Worm (Caenorhabditis elegans) whole organism, L1 larva: ENCODE measurements around the gene Y57A10B.7.

Experiments
- C16A3.4 ChIP-seq: fragments of 150-350 bp; optimal IDR thresholded peaks from 2 replicates; lab custom pipeline; 2014; ENCODE audit warnings: missing biosample characterization, missing genetic modification characterization
- C34B4.2 ChIP-seq: sonication (generic microtip); optimal IDR thresholded peaks from 2 replicates; lab custom pipeline; 2017; ENCODE audit warnings: mild to moderate bottlenecking, missing genetic modification characterization, missing compliant biosample characterization
- F16B12.6 ChIP-seq: fragments of 150-350 bp; optimal IDR thresholded peaks from 2 replicates; lab custom pipeline; 2014; ENCODE audit warnings: missing biosample characterization, missing genetic modification characterization
- Y116A8C.19 ChIP-seq: sonication (generic microtip); optimal IDR thresholded peaks from 2 replicates; lab custom pipeline; 2016; ENCODE audit warnings: missing compliant biosample characterization, missing genetic modification characterization, borderline replicate concordance
- aha-1 ChIP-seq: fragments of 150-350 bp; optimal IDR thresholded peaks from 2 replicates; lab custom pipeline; 2014; ENCODE audit warnings: missing biosample characterization, missing genetic modification characterization
- ama-1 ChIP-seq: fragments of 150-350 bp; optimal IDR thresholded peaks from 2 replicates; lab custom pipeline; 2014
- ceh-88 ChIP-seq: fragments of 200-800 bp; sonication (Bioruptor generic); IDR thresholded peaks from 2 replicates; pipeline ENCODE4 v1.3.6; 2022; ENCODE audit warnings: missing genetic modification characterization, missing compliant biosample characterization
- ceh-90 ChIP-seq: sonication (generic microtip); optimal IDR thresholded peaks from 2 replicates; lab custom pipeline; 2016; ENCODE audit warnings: missing genetic modification characterization, missing compliant biosample characterization
- ces-1 ChIP-seq: fragments of 150-350 bp; optimal IDR thresholded peaks from 2 replicates; lab custom pipeline; 2014; ENCODE audit warnings: missing biosample characterization, missing genetic modification reagents, missing genetic modification characterization
- dpl-1 ChIP-seq, 3 experiments: fragments of 150-350 bp in 2 of 3; sonication (generic microtip) in 1 of 3; optimal IDR thresholded peaks; 2 replicates each; lab custom pipeline; 2014 to 2017; ENCODE audit warnings: missing biosample characterization in 3 of 3, missing genetic modification characterization in 3 of 3, missing genetic modification reagents in 3 of 3
- efl-1 ChIP-seq, 4 experiments: fragments of 150-350 bp; optimal IDR thresholded peaks in 3 of 4; peaks in 1 of 4; 1 replicate in 1 of 4; 2 replicates in 3 of 4; lab custom pipeline; 2014; ENCODE audit warnings: missing biosample characterization in 2 of 4, missing genetic modification characterization in 2 of 4, missing genetic modification reagents in 2 of 4
- egl-13 ChIP-seq: sonication (generic microtip); optimal IDR thresholded peaks from 2 replicates; lab custom pipeline; 2016; ENCODE audit warnings: missing genotype, missing genetic modification reagents, missing genetic modification characterization, missing compliant biosample characterization
- egl-27 ChIP-seq, 2 experiments: fragments of 150-350 bp in 1 of 2; sonication (generic microtip); optimal IDR thresholded peaks; 3 replicates each; lab custom pipeline; 2017 to 2018; ENCODE audit warnings: missing biosample characterization in 2 of 2, missing genetic modification characterization in 2 of 2, missing genetic modification reagents in 2 of 2
- elt-2 ChIP-seq: sonication (generic microtip); optimal IDR thresholded peaks from 2 replicates; lab custom pipeline; 2016; ENCODE audit warnings: missing genetic modification characterization, mild to moderate bottlenecking, inconsistent platforms, missing compliant biosample characterization, missing genetic modification reagents
- fkh-10 ChIP-seq: sonication (generic microtip); optimal IDR thresholded peaks from 2 replicates; lab custom pipeline; 2017; ENCODE audit warnings: missing biosample characterization, missing genetic modification reagents, missing genetic modification characterization
- fkh-4 ChIP-seq: sonication (generic microtip); optimal IDR thresholded peaks from 2 replicates; lab custom pipeline; 2016; ENCODE audit warnings: missing compliant biosample characterization, missing genetic modification characterization, borderline replicate concordance
- fkh-8 ChIP-seq: sonication (generic microtip); optimal IDR thresholded peaks from 2 replicates; lab custom pipeline; 2016; ENCODE audit warnings: mild to moderate bottlenecking, missing genetic modification characterization, missing compliant biosample characterization
- fos-1 ChIP-seq: fragments of 150-350 bp; optimal IDR thresholded peaks from 2 replicates; lab custom pipeline; 2014; ENCODE audit warnings: missing biosample characterization, missing genetic modification characterization
- hlh-17 ChIP-seq: fragments of 200-800 bp; sonication (Bioruptor generic); optimal IDR thresholded peaks from 2 replicates; lab custom pipeline; 2018; ENCODE audit warnings: missing genetic modification characterization, mild to moderate bottlenecking, missing compliant biosample characterization, moderate library complexity, borderline replicate concordance
- hlh-4 ChIP-seq: sonication (generic microtip); optimal IDR thresholded peaks from 2 replicates; lab custom pipeline; 2016; ENCODE audit warnings: mild to moderate bottlenecking, missing genetic modification characterization, missing compliant biosample characterization
- lin-14 ChIP-seq: fragments of 200-800 bp; sonication (Bioruptor generic); optimal IDR thresholded peaks from 2 replicates; lab custom pipeline; 2018; ENCODE audit warnings: mild to moderate bottlenecking, missing genetic modification characterization, moderate library complexity, missing compliant biosample characterization
- lin-35 ChIP-seq, 2 experiments: fragments of 150-350 bp; optimal IDR thresholded peaks; 2 replicates each; lab custom pipeline; 2014; ENCODE audit warnings: missing biosample characterization in 2 of 2, missing genetic modification characterization in 2 of 2, missing genetic modification reagents in 2 of 2
- lir-3 ChIP-seq: sonication (generic microtip); optimal IDR thresholded peaks from 2 replicates; lab custom pipeline; 2016; ENCODE audit warnings: mild to moderate bottlenecking, missing genetic modification characterization, moderate library complexity, missing compliant biosample characterization; ENCODE audit not compliant: poor library complexity
- mep-1 ChIP-seq: fragments of 150-350 bp; optimal IDR thresholded peaks from 2 replicates; lab custom pipeline; 2014; ENCODE audit warnings: missing biosample characterization, missing genetic modification characterization
- nhr-11 ChIP-seq: fragments of 150-350 bp; optimal IDR thresholded peaks from 2 replicates; lab custom pipeline; 2014; ENCODE audit warnings: missing biosample characterization, missing genetic modification characterization
- nhr-20 ChIP-seq: sonication (generic microtip); optimal IDR thresholded peaks from 2 replicates; lab custom pipeline; 2016; ENCODE audit warnings: mild to moderate bottlenecking, missing genetic modification characterization, missing compliant biosample characterization
- nhr-237 ChIP-seq: fragments of 150-350 bp; optimal IDR thresholded peaks from 2 replicates; lab custom pipeline; 2014; ENCODE audit warnings: missing biosample characterization, missing genetic modification characterization
- nhr-28 ChIP-seq: fragments of 150-350 bp; optimal IDR thresholded peaks from 2 replicates; lab custom pipeline; 2014; ENCODE audit warnings: missing biosample characterization, missing genetic modification characterization
- nhr-47 ChIP-seq: sonication (generic microtip); optimal IDR thresholded peaks from 2 replicates; lab custom pipeline; 2016; ENCODE audit warnings: mild to moderate bottlenecking, missing genetic modification characterization, moderate library complexity, missing compliant biosample characterization
- nhr-71 ChIP-seq: sonication (generic microtip); optimal IDR thresholded peaks from 2 replicates; lab custom pipeline; 2016; ENCODE audit warnings: mild to moderate bottlenecking, missing genetic modification characterization, moderate library complexity, missing compliant biosample characterization
- nhr-77 ChIP-seq: fragments of 150-350 bp; optimal IDR thresholded peaks from 2 replicates; lab custom pipeline; 2014; ENCODE audit warnings: missing biosample characterization, missing genetic modification characterization
- nhr-84 ChIP-seq: sonication (generic microtip); optimal IDR thresholded peaks from 2 replicates; lab custom pipeline; 2017; ENCODE audit warnings: missing biosample characterization, missing genetic modification characterization
- nhr-85 ChIP-seq: sonication (generic microtip); peaks from one replicate; lab custom pipeline; 2016; ENCODE audit warnings: missing genetic modification characterization, inconsistent platforms, missing compliant biosample characterization
- pax-3 ChIP-seq: fragments of 200-800 bp; sonication (Bioruptor generic); optimal IDR thresholded peaks from 2 replicates; lab custom pipeline; 2018; ENCODE audit warnings: mild to moderate bottlenecking, missing genetic modification characterization, moderate library complexity, missing compliant biosample characterization
- skn-1 ChIP-seq: fragments of 150-350 bp; optimal IDR thresholded peaks from 2 replicates; lab custom pipeline; 2014; ENCODE audit warnings: missing biosample characterization, missing genetic modification characterization
- sptf-1 ChIP-seq: fragments of 150-350 bp; optimal IDR thresholded peaks from 2 replicates; lab custom pipeline; 2014; ENCODE audit warnings: missing biosample characterization, missing genetic modification characterization
- tbx-2 ChIP-seq: sonication (generic microtip); optimal IDR thresholded peaks from 2 replicates; lab custom pipeline; 2016; ENCODE audit warnings: missing genetic modification characterization, missing compliant biosample characterization
- tlp-1 ChIP-seq: fragments of 150-350 bp; optimal IDR thresholded peaks from 2 replicates; lab custom pipeline; 2014; ENCODE audit warnings: missing biosample characterization, missing genetic modification characterization
- unc-30 ChIP-seq: sonication (generic microtip); optimal IDR thresholded peaks from 2 replicates; lab custom pipeline; 2017; ENCODE audit warnings: missing biosample characterization, missing genetic modification characterization
- unc-86 ChIP-seq: sonication (generic microtip); optimal IDR thresholded peaks from 2 replicates; lab custom pipeline; 2016; ENCODE audit warnings: missing genetic modification characterization, missing compliant biosample characterization
- xbp-1 ChIP-seq: sonication (generic microtip); optimal IDR thresholded peaks from 2 replicates; lab custom pipeline; 2016; ENCODE audit warnings: missing genetic modification characterization, missing compliant biosample characterization
- zip-4 ChIP-seq: fragments of 200-800 bp; sonication (Bioruptor generic); optimal IDR thresholded peaks from 2 replicates; lab custom pipeline; 2018; ENCODE audit warnings: mild to moderate bottlenecking, missing genetic modification characterization, moderate library complexity, missing compliant biosample characterization

The Y57A10B.7 gene

DNA sequence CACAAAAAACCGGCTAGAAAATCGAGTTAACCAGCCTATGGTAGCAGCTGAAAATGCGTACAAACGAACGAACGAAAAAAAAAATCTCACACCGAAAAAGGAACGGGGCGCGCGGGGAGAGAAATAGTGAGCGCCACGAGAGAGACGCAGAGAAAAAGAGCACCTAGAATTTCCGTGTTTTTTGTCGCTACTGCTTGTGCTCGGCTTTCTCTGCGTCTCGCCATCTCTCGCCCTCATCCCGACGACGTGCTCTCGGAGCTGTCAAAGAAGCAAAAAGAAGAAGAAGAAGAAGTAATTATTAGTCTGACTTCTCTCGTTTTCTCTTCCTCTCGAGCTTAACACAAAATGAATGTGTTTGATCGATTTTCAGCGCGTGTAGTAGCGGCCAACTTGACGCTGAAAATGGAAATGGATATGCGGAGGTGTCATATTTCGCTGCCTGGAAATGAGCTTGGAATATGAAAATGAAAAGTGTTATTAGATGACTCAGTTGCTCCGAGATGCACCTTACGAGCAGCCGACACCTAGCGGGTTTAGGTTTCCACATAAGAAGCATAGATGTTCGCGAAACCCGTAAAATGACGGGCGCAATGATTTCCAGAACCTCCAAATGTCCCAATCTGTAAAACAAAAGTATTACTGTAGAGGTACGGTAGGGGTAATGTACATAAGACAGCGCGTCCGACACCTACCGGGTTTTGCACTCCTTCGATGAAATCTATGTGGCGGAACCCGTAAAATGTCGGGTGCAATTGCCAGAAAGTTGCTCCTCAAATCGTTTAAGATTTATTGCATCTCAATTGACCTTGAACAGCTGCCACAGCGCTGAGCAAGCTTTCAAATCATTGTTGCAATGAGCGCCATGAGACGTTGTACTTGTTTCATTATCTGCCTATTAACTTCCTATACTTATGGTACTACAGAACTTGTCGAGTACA, 10.7 kb downstream of the Y57A10B.7 start, which contains the start of gene btb-14 (continued):
- TF ChIP-seq pax-3 (tag; lab: Kevin White, UChicago) (no peak), tbx-2 (tag; lab: Kevin White, UChicago) (peak; percentile 30), elt-2 (tag; lab: Kevin White, UChicago) (no peak), nhr-71 (tag; lab: Kevin White, UChicago) (peak; percentile 48), C16A3.4 (tag; lab: Kevin White, UChicago) (no peak), Y116A8C.19 (tag; lab: Kevin White, UChicago) (no peak)

DNA sequence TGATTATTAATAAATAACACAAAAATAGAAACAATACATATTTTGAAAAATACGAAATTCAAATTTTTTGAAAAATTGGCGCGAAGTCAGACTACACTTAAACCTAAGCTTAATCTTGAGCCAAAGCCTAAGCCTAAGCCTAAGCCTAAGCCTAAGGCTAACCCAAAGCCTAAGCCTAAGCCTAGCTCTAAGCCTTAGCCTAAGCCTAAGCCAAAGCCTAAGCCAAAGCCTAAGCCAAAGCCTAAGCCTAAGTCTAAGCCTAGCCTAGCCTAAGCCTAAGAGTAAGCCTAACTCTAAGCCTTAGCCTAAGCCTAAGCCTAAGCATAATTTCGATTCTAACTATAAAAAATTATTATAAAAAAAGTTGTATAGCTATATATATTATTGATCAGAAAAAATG, 12.7 kb downstream of the Y57A10B.7 start:
- TF ChIP-seq dpl-1 (GFP tag; optimal IDR thresholded peaks at IDR 0.05; lab: Kevin White, UChicago), result no peak

DNA sequence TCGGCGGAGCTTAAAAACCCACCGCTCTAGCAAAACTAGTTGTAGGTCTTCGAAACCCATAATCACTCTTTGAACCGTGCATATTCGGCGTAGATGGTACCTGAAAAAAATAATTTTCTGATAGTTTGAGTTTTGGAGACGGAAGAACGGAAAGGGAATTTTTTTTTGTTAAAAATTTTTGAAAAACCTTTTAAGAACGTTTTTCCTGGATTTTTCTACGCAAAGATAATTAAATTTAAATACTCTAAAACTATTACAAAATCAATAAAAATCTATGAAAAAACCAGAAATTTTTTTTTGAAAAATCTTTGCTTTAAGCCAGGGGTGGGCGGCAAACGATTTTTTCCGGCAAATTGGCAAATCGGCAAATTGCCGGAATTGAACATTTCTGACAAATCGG, 14.2 kb downstream of the Y57A10B.7 start, which contains the start of gene marc-5:
Gene marc-5 (minus strand): TSS at position 101 of the 400 bp plus-strand sequence.
- TF ChIP-seq sptf-1, result no peak
- no peak for TF ChIP-seq nhr-237 (tag; lab: Kevin White, UChicago)

DNA sequence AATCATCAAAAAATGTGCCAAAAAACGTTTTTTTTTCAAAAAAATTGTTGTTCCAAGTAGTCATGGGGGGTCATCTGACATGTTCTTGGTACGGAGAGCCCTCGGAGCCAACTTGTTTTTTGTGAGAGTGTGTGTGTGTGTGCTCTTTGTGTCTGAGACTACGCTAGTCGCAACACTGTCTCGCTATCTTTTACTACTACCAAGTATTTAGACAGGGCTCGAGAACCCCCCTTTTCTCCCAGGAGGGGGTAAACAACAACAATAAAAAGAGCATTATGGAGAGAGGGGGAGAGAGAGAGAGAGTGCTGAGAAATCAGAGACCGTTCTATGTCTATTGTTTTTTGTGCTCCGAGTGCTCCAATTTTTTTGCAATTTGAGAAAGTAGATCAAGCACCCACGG, 14.8 kb downstream of the Y57A10B.7 start:
- TF ChIP-seq hlh-4 (tag; lab: Kevin White, UChicago) (no peak), fkh-8 (tag; lab: Kevin White, UChicago) (peak; percentile 12), nhr-71 (tag; lab: Kevin White, UChicago) (peak; percentile 21), unc-30 (no peak), nhr-85 (tag; lab: Kevin White, UChicago) (no peak), lin-14 (GFP tag; lab: Kevin White, UChicago) (peak; percentile 64), elt-2 (tag; lab: Kevin White, UChicago) (no peak), nhr-28 (tag; lab: Kevin White, UChicago) (no peak), mep-1 (tag; lab: Kevin White, UChicago) (no peak), aha-1 (no peak), nhr-77 (tag; lab: Kevin White, UChicago) (peak; percentile 8), efl-1 (optimal IDR thresholded peaks at IDR 0.05; lab: Kevin White, UChicago) (no peak), efl-1 (GFP tag; optimal IDR thresholded peaks at IDR 0.05 in 1 of 2; lab: Kevin White, UChicago) (peak in 1 of 2 experiments; percentile 92), nhr-47 (no peak), nhr-11 (no peak), ces-1 (GFP tag; lab: Kevin White, UChicago) (no peak), C34B4.2 (tag; lab: Kevin White, UChicago) (no peak), fos-1 (tag; lab: Kevin White, UChicago) (no peak), ama-1 (lab: Kevin White, UChicago) (no peak), nhr-20 (tag; lab: Kevin White, UChicago) (no peak)

DNA sequence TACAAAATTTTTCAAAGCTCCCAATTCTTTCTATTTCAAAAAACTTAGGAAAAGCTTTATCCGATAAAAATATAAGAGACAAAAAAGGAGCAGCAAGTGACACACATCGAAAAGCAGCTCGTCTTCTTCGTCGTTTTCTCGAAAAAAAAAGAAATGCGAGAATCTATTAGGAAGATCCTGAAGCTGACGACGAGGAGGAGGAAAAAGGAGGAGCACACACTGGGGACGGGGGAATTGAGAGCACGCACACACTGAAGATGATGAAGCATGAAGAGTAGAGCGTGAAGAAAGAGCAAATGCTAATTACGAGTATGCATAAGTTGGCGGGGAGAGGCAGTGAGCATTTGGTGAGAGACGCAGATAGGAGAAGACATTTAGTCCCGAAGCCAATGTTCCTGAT, 19.7 kb downstream of the Y57A10B.7 start:
- TF ChIP-seq xbp-1, result no peak
- TF ChIP-seq nhr-237 (tag; lab: Kevin White, UChicago), result no peak
- TF ChIP-seq zip-4 (GFP tag; lab: Kevin White, UChicago), result no peak
- peak; percentile 53 for TF ChIP-seq lin-14 (GFP tag; lab: Kevin White, UChicago)
- TF ChIP-seq egl-13 (tag; lab: Kevin White, UChicago), result peak; percentile 20
- TF ChIP-seq skn-1 (tag; lab: Kevin White, UChicago), result no peak
- TF ChIP-seq ceh-90, result no peak
- peak; percentile 8 for TF ChIP-seq unc-86
- TF ChIP-seq hlh-17, result no peak
- no peak for TF ChIP-seq egl-27 (tag; optimal IDR thresholded peaks at IDR 0.05; lab: Kevin White, UChicago)
- no peak for TF ChIP-seq lir-3
- TF ChIP-seq lin-35 (GFP tag; optimal IDR thresholded peaks at IDR 0.05; lab: Kevin White, UChicago), result no peak
- no peak for TF ChIP-seq F16B12.6 (tag; lab: Kevin White, UChicago)
- TF ChIP-seq tlp-1 (tag; lab: Kevin White, UChicago), result no peak
- TF ChIP-seq hlh-4 (tag; lab: Kevin White, UChicago), result no peak
- no peak for TF ChIP-seq nhr-71 (tag; lab: Kevin White, UChicago)
- TF ChIP-seq ceh-88 (GFP tag; lab: Robert Waterston, UW), result no peak
- TF ChIP-seq fkh-10, result peak; percentile 69
- no peak for TF ChIP-seq efl-1 (optimal IDR thresholded peaks at IDR 0.05; lab: Kevin White, UChicago)
- TF ChIP-seq efl-1 (GFP tag; optimal IDR thresholded peaks at IDR 0.05 in 1 of 2; lab: Kevin White, UChicago), result peak in 1 of 2 experiments; percentile 68
- TF ChIP-seq ama-1 (lab: Kevin White, UChicago), result no peak
- TF ChIP-seq nhr-47, result peak; percentile 6
- TF ChIP-seq nhr-84 (tag; lab: Kevin White, UChicago), result no peak
- no peak for TF ChIP-seq fkh-4 (tag; lab: Kevin White, UChicago)
- TF ChIP-seq nhr-20 (tag; lab: Kevin White, UChicago), result no peak
